Worm (Caenorhabditis elegans) whole organism, dauer: ENCODE measurements around the gene M6.11.

Experiments
- unc-62 ChIP-seq: sonication (generic microtip); optimal IDR thresholded peaks from 2 replicates; lab custom pipeline; 2017; ENCODE audit warnings: missing biosample characterization, missing genetic modification reagents, missing genetic modification characterization

The M6.11 gene

DNA sequence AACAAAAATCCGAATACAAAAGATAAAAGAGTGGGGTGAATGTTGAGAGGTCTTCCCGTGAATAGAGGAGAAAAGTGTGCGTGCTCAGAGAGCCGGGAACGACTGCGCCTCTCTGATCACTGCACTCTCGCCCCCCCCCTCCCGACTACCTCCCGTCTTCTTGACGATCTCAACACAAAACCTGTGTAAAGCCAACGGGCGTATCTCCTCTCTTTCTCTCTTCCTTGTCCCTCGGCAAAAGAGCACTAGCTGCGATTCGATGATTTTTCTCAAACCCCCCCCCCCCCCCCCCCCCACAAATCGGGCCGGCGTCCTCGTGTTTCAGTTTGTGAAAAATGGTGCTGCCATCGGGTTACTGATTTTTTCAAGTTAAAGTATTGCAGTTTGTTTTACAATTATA, 19.7 kb downstream of the M6.11 start:
- no peak for TF ChIP-seq unc-62 (GFP tag; lab: Kevin White, UChicago)

DNA sequence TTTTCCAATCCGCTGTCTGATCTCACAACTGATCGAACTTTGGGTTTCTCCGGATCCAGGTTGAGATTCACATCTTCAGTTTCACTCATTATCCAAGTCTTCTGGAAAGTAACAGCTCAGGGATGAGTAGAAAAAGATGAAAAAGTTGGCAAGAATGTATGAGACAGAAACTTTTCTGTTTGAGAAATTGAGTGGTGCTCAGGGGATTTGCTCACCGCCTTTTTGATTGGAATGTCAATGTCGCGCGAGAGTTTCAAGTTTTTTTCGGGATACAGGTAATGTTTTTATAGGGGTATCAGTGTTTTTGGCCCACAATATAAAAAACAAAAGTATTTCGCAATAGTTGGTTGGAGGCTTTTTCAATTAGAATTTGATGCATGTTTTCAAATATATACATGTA, 20.1 kb downstream of the M6.11 start, which contains the start of gene unc-96:
Gene unc-96, minus strand, starts transcription at position 101 of the 400 bp plus-strand sequence.
- TF ChIP-seq unc-62 (GFP tag; lab: Kevin White, UChicago): no peak

DNA sequence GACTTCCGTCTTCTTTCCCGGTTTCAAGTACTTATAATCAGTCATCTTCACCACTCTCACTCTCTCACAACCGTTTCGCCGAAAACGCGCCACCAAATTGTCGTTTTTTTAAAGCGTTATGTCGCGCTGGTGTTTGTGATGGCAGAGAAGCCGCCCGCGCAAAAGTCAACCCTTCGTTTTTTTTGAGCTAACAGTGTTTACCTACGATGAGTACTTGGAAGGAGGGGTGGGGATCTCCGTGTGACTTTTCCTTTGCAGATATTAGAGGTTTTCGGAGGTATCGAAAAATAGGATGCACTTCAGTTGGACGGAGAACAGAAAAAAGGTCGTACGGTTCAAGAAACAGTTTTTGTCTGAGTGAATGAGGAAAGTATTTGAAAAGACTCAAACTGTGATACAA, 23.6 kb downstream of the M6.11 start:
- no peak for TF ChIP-seq unc-62 (GFP tag; lab: Kevin White, UChicago)

DNA sequence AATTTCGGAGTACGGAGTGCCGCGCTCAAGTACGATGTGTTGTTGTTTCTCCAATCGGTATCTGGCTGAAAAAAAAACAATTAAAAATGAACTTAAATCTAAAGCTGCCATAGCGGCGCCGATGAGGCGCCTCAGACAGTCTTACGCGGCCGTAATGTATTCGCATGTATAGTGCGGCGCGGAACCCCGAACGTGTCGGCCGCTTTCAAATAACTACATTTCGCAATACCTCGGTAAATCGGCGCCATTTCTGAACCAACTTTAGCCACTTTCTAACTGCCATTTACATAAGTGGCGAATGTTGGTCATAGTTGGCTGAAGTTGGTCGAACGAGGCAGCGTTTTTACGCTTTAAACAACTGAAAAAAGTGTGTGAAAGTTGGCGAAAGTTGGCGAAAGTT, 28.6 kb downstream of the M6.11 start:
- TF ChIP-seq unc-62 (GFP tag; lab: Kevin White, UChicago): no peak

DNA sequence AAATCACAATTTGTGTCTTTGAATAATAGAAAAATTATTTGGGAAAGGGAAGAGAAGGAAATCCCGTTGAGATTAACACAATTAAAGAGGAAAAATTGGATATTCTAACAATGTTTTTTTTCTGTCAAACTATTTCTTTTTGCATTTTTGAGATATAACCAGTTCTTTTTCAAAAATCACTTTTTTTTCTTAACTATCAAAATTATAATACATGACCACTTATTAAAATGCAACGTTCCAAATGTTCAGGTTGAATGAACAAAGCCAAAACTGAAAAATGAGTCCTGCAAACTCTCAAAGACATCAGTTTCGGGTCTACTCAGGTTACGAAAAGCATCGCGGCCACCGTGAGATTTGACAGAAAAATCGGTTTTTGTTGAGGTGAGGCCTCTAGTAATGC, 31.8 kb downstream of the M6.11 start:
- no peak for TF ChIP-seq unc-62 (GFP tag; lab: Kevin White, UChicago)

DNA sequence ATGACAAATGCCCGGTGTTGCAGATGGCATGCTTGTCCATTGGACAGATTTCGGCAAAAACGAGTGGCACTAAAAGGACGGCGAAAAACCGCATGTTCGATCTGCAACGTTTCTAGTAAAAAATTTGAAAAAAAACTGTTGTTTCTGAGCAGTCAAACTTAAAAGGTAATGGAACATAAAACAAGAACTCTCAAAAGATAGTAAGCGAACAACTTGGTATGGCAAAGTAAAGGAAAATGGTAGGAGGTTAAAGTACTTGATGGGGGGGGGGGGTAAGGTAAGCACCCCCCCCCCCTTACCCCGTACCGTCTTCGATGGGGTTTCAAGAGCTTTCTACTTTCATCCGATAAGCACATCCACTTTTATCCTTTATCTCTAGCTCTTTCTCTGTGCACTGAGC, 32.9 kb downstream of the M6.11 start, which contains the start of gene F13C5.5:
Gene F13C5.5, minus strand, starts transcription at position 101 of the 400 bp plus-strand sequence.
- no peak for TF ChIP-seq unc-62 (GFP tag; lab: Kevin White, UChicago)

DNA sequence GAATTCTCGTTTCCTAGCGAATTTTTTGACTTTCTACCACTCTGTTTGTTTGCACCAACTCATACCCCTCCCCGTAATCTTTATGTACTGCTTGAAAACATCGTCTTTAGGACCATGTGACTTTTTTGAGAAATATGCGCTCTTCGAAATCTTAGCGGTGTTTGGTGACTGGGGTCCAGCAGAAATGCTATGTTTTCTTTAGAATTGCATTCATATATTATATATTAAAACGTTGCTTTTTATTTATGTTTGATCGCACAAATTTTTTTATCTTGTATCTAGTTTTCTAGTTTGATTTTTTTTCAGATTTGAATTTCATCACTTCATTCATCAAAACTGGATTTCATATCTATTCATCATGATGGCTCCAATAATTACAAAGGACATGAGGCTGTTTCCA, 39.5 kb downstream of the M6.11 start, which contains the start of gene F13C5.1:
Gene F13C5.1, plus strand, starts transcription at position 301 of the 400 bp plus-strand sequence.
- no peak for TF ChIP-seq unc-62 (GFP tag; lab: Kevin White, UChicago)

DNA sequence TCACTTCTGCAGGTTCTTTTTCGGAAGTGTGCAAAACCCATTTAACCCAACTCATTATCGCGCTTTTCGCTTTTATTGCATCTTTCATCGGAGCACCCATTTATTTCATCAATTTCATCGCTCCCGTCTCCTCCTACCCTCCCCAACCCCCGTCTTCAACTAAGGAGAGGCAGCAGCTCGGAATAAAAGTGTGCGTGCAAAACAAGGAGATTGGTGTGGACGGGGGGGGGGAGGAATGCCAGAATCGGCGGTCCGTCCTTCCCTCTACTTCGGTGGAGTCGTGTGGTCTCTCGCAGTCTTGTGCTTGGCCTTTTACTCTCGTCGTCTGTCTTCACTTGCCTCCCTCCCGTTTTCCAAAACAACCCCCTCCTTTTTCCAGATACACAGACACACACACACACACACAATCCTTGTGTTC, 40.0 kb downstream of the M6.11 start:
- TF ChIP-seq unc-62 (GFP tag; lab: Kevin White, UChicago): no peak

DNA sequence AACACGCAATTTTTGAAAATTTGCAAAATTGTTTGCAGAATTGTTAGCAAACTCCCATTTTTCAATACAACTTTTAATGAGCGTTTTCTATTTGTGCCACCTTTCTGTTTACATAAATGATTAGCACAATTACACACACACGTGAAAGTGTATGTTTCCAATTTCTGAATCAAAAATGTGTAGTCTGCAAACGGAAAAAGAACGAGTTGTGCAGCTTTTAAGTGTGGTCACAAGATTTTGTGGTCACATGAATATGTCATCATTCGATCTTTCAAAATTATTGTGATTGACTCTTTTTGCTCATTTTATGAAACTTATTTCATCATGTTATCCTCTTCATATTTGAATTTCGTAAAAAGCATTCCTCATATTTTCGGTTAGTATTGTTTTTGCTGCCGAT, 40.7 kb downstream of the M6.11 start:
- TF ChIP-seq unc-62 (GFP tag; lab: Kevin White, UChicago): no peak

DNA sequence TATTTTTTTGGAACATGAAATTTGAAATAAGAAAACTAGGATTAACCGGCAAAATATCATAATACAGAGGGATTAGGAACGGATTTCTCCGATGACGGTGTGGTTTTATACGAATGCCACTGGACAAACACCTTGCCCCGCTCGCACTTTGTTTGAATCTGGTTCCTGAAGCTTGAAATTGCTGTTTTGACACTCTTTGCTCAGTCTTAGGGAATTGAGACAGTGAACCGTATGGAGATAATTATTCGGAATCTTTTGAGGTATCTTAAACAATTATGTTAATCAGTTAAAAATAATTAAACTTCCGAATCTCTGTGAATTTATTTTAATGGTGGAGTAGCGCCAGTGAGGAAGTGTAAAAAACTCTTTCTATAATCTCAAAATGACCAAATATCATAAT, 41.9 kb downstream of the M6.11 start, which contains the start of gene F13C5.3:
Gene F13C5.3, minus strand, starts transcription at position 101 of the 400 bp plus-strand sequence.
- TF ChIP-seq unc-62 (GFP tag; lab: Kevin White, UChicago): no peak

DNA sequence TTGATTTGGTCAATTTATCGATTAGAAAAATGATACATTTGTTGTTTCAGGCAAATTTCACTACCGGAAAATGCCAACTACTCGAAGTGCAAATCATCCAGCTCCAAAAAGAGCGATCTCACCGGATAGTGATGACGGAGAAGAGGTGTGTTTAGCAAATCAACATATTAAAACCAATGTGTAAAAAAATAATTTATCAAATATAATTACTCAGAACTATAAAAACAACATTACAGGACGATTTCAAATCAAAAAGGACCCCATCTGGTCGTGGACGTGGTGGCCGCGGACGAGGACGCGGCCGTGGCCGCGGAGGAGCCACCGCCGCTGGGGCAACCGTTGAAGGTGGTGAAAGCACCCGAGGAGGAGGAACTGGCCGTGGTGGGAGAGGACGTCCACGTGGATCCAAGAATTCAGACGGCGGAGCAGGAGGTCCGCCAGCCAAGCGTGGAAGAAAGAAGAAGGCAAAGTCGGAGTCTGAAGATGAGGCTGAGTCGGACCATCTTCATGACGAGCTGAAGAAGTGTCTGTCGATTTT, 47.4 kb downstream of the M6.11 start, which contains the start of gene F13C5.2:
Gene F13C5.2, plus strand, starts transcription at position 51 of the 538 bp plus-strand sequence.
- no peak for TF ChIP-seq unc-62 (GFP tag; lab: Kevin White, UChicago)

DNA sequence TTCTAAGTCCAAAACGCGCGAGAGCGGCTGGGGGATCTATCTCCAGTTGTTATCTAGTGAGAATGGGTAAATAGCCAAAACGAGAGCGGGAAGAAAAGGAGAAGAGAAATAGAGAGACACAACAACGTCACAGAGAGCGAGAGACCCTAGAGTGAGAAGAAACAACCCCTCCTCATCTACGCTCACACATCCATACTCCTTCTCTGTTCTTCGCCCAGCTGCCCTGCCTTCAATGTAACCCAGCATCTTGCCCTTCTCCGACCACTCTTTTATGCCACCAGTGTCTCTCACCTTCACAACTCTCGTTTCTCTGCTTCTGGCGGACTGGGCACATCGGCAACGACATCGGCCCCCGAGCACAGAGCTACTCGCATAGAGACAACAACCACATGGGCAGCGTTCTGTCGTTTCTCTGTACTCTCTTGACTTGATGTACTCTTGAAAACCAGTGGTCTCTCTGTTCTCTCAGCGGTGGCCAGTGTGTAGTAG, 48.1 kb downstream of the M6.11 start:
- TF ChIP-seq unc-62 (GFP tag; lab: Kevin White, UChicago): no peak

DNA sequence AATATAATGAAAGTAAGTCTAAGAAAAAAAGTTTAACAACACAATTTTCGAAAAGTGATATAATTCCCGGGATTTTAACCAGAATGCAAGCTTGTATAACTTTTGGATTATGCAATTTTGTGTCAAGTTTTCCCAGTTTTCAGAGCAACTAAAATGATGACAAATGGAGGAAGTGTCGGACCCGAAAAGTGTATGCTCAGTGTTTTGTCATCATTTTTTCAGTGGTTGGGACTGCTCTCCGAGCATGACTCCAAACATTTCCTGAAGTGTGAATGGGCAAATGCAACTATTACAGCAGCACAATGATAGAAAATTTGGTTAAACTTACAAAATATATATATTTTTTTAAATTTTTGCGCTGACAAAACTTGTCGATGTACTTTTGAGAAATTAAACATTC, 50.3 kb downstream of the M6.11 start:
- TF ChIP-seq unc-62 (GFP tag; lab: Kevin White, UChicago): no peak
